Fruit fly (Drosophila melanogaster): ENCODE data around the gene Bdbt.

Bdbt gene

DNA sequence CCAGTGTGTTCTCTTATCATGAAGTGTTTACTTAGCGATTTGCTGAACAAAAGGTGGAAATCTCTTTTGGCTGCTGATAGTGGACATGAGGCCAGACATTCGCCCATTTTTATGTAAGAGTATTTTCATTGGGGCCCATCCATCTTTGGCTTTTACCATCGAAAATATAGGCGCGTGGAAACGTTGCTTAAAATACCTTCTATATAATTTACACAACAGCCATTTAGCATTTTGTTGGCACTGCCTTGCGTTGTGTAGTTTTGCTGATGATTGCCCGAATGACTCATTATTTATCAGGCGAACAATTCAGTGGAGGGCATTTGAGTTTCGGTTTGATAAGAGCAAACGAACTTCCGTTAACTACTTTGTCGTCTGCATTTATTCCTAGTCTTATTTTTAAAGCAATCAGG is 43.0 kb upstream of the Bdbt start (continued):
- no peak for TF ChIP-seq ERR (GFP tag; optimal IDR thresholded peaks at IDR 0.05)
- TF ChIP-seq sima (GFP tag; optimal IDR thresholded peaks at IDR 0.05), result no peak
- peak; percentile 62; the same call in 1 of the 3 replicates for TF ChIP-seq CG2199 (GFP tag; IDR thresholded peaks at IDR 0.05)
- TF ChIP-seq CG10462 (GFP tag; optimal IDR thresholded peaks at IDR 0.05), result no peak
- peak; percentile 16 for TF ChIP-seq CG13424 (tag; optimal IDR thresholded peaks at IDR 0.05)
- TF ChIP-seq lmd (GFP tag; IDR thresholded peaks at IDR 0.05), result peak; percentile 27; the same call in 1 of the 2 replicates
- TF ChIP-seq yki (optimal IDR thresholded peaks at IDR 0.05), result no peak
- peak; percentile 34 for TF ChIP-seq CG30403 (GFP tag; optimal IDR thresholded peaks at IDR 0.05)
- no peak for TF ChIP-seq sim (GFP tag; IDR thresholded peaks at IDR 0.05)
- peak; percentile 52; the same call in 2 of the 3 replicates for TF ChIP-seq dysf (GFP tag; IDR thresholded peaks at IDR 0.05)
- no peak for TF ChIP-seq ara (GFP tag; IDR thresholded peaks at IDR 0.05)
- TF ChIP-seq sob (GFP tag; IDR thresholded peaks at IDR 0.05), result no peak
- peak; percentile 21 for TF ChIP-seq scrt (GFP tag; optimal IDR thresholded peaks at IDR 0.05)
- TF ChIP-seq toy (GFP tag; IDR thresholded peaks at IDR 0.05), result no peak
- TF ChIP-seq bowl (GFP tag; IDR thresholded peaks at IDR 0.05), result no peak
- TF ChIP-seq chif (GFP tag; optimal IDR thresholded peaks at IDR 0.05), result no peak
- peak; percentile 12 for TF ChIP-seq CG13624 (GFP tag; optimal IDR thresholded peaks at IDR 0.05)
- 0 out of 2 replicates have a peak, but pooled peaks have one; percentile 14 for TF ChIP-seq Poxn (GFP tag; IDR thresholded peaks at IDR 0.05)
- peak; percentile 31 for TF ChIP-seq fu2 (GFP tag; optimal IDR thresholded peaks at IDR 0.05)
- no peak for TF ChIP-seq CG17361 (GFP tag; IDR thresholded peaks at IDR 0.05)
- no peak for TF ChIP-seq oc (tag; optimal IDR thresholded peaks at IDR 0.05)
- TF ChIP-seq Opbp (GFP tag; IDR thresholded peaks at IDR 0.05; ENCODE audit: partially characterized antibody), result no peak
- no peak for TF ChIP-seq grn (GFP tag; optimal IDR thresholded peaks at IDR 0.05)

DNA sequence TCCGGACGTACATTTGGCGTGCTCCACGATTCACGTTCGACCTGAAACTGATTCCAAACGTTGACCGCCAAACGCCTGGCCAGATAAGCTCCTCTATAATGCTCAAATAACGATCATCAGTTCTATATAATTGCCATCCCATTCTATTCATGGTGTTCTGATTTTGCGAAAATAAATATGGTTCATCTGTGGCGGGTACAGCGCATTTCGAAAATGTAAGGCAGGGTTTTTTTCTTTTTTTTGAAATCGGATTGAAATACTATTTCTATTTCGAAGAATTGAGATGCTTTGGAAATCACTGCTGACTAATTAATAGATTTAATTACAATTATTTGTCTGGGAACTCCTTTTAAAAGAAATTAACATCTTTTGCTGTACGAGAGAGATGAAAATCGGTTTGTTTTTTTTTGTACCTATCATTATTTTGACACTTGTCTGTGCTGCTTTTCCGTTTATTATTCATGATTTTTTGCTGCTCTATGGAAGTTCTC is 42.4 kb upstream of the Bdbt start, which contains the start of gene cDIP:
Gene cDIP (minus strand): TSS at position 51 of the 491 bp plus-strand sequence.
- TF ChIP-seq CG11695 (GFP tag; IDR thresholded peaks at IDR 0.05) (0 out of 3 replicates have a peak, but pooled peaks have one; percentile 14), CG2120 (GFP tag; optimal IDR thresholded peaks at IDR 0.05) (peak; percentile 42), Rfx (GFP tag; IDR thresholded peaks at IDR 0.05) (peak; percentile 45; the same call in 1 of the 2 replicates), Rx (GFP tag; IDR thresholded peaks at IDR 0.05) (no peak), CG9932 (GFP tag; IDR thresholded peaks at IDR 0.05) (peak; percentile 53), CG12769 (tag; optimal IDR thresholded peaks at IDR 0.05) (peak; percentile 56), Med (GFP tag) (peak; percentile 16), slbo (GFP tag; IDR thresholded peaks at IDR 0.05) (peak; percentile 50), usp (GFP tag; optimal IDR thresholded peaks at IDR 0.05) (no peak)

DNA sequence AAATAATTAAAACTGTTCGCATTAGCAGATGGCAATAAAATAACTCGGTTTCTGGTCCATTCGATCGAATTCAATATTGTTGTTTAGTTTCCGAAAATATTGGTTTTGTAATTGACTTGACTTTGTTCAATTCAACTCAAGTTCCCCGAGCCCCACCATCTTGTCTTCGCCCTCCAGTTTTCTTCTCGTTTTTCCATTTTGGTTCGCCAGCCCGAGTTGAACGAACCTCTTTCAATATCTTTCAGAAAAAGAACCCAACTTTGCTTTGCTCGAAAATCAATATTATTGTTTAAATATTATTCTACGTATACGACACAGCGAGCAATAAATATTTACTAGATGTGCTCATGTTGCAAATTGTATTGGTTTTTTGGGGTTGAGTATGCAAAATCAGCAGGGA is 40.0 kb upstream of the Bdbt start:
- TF ChIP-seq Vsx1 (GFP tag; optimal IDR thresholded peaks at IDR 0.05) (peak; percentile 23), CG7839 (tag; optimal IDR thresholded peaks at IDR 0.05) (peak; percentile 1), gem (tag; optimal IDR thresholded peaks at IDR 0.05) (peak; percentile 21), yki (optimal IDR thresholded peaks at IDR 0.05) (no peak), Hmx (GFP tag; optimal IDR thresholded peaks at IDR 0.05) (no peak), oc (tag; optimal IDR thresholded peaks at IDR 0.05) (no peak), CG14667 (GFP tag; IDR thresholded peaks at IDR 0.05) (no peak), PHDP (tag; optimal IDR thresholded peaks at IDR 0.05) (peak; percentile 26), dysf (GFP tag; IDR thresholded peaks at IDR 0.05) (peak; percentile 38; the same call in 1 of the 3 replicates), CG3281 (GFP tag; optimal IDR thresholded peaks at IDR 0.05) (peak; percentile 34), CG11504 (tag; optimal IDR thresholded peaks at IDR 0.05) (peak; percentile 12), Dp (GFP tag; optimal IDR thresholded peaks at IDR 0.05) (no peak), Med (GFP tag) (peak; percentile 62), BtbVII (GFP tag; optimal IDR thresholded peaks at IDR 0.05) (peak; percentile 51), CG33557 (GFP tag; optimal IDR thresholded peaks at IDR 0.05) (no peak), gsb-n (tag; optimal IDR thresholded peaks at IDR 0.05) (no peak), mam (GFP tag; optimal IDR thresholded peaks at IDR 0.05) (no peak), CG15601 (tag; optimal IDR thresholded peaks at IDR 0.05) (peak; percentile 85), wek (GFP tag; optimal IDR thresholded peaks at IDR 0.05) (no peak), lab (GFP tag; optimal IDR thresholded peaks at IDR 0.05) (peak; percentile 31), fd64A (GFP tag; optimal IDR thresholded peaks at IDR 0.05) (peak; percentile 35), MTF-1 (GFP tag; optimal IDR thresholded peaks at IDR 0.05; ENCODE audit: borderline replicate concordance) (peak; percentile 41)
